Worm (Caenorhabditis elegans) whole organism, mixed stage, embryonic: ENCODE measurements around the gene inx-3.

Experiments
- M03D4.4 ChIP-seq: sonication (generic microtip); optimal IDR thresholded peaks from 2 replicates; lab custom pipeline; 2017; ENCODE audit warnings: mild to moderate bottlenecking, missing genetic modification characterization, missing compliant biosample characterization
- bed-3 ChIP-seq: fragments of 200-800 bp; sonication (Bioruptor generic); optimal IDR thresholded peaks from 3 replicates; lab custom pipeline; 2018; ENCODE audit warnings: mild to moderate bottlenecking, missing genetic modification characterization, moderate library complexity, missing compliant biosample characterization
- blmp-1 ChIP-seq: fragments of 150-350 bp; optimal IDR thresholded peaks from 2 replicates; lab custom pipeline; 2014; ENCODE audit warnings: missing biosample characterization, missing genetic modification characterization
- ceh-39 ChIP-seq: fragments of 150-350 bp; optimal IDR thresholded peaks from 2 replicates; lab custom pipeline; 2014; ENCODE audit warnings: missing biosample characterization, missing genetic modification characterization
- ceh-43 ChIP-seq: fragments of 200-800 bp; sonication (Bioruptor generic); optimal IDR thresholded peaks from 2 replicates; lab custom pipeline; 2018; ENCODE audit warnings: mild to moderate bottlenecking, missing genetic modification characterization, moderate library complexity, missing compliant biosample characterization
- ceh-83 ChIP-seq: fragments of 200-800 bp; sonication (Bioruptor generic); optimal IDR thresholded peaks from 2 replicates; lab custom pipeline; 2018; ENCODE audit warnings: mild to moderate bottlenecking, missing genetic modification characterization, missing compliant biosample characterization
- ces-1 ChIP-seq: fragments of 150-350 bp; optimal IDR thresholded peaks from 2 replicates; lab custom pipeline; 2014; ENCODE audit warnings: missing biosample characterization, missing genetic modification reagents, missing genetic modification characterization
- cnd-1 ChIP-seq: fragments of 200-800 bp; sonication (Bioruptor generic); optimal IDR thresholded peaks from 2 replicates; lab custom pipeline; 2018; ENCODE audit warnings: mild to moderate bottlenecking, missing genetic modification characterization, missing compliant biosample characterization
- drap-1 ChIP-seq: fragments of 200-800 bp; sonication (Bioruptor generic); optimal IDR thresholded peaks from 3 replicates; lab custom pipeline; 2018; ENCODE audit warnings: mild to moderate bottlenecking, missing genetic modification characterization, missing compliant biosample characterization
- elt-1 ChIP-seq: sonication (generic microtip); optimal IDR thresholded peaks from 2 replicates; lab custom pipeline; 2017; ENCODE audit warnings: missing genetic modification characterization, mild to moderate bottlenecking, missing compliant biosample characterization, antibody characterized with exemption, moderate library complexity, borderline replicate concordance; ENCODE audit not compliant: insufficient read depth
- elt-3 ChIP-seq: fragments of 150-350 bp; optimal IDR thresholded peaks from 2 replicates; lab custom pipeline; 2014; ENCODE audit warnings: missing biosample characterization, missing genetic modification characterization
- flh-1 ChIP-seq: fragments of 200-800 bp; sonication (Bioruptor generic); optimal IDR thresholded peaks from 2 replicates; lab custom pipeline; 2018; ENCODE audit warnings: mild to moderate bottlenecking, missing genetic modification characterization, moderate library complexity, missing compliant biosample characterization
- ham-2 ChIP-seq: fragments of 200-800 bp; sonication (Bioruptor generic); optimal IDR thresholded peaks from 2 replicates; lab custom pipeline; 2018; ENCODE audit warnings: mild to moderate bottlenecking, missing genetic modification characterization, missing compliant biosample characterization
- hlh-1 ChIP-seq: fragments of 150-350 bp; optimal IDR thresholded peaks from 2 replicates; lab custom pipeline; 2014; ENCODE audit warnings: missing biosample characterization, missing genetic modification reagents, missing genetic modification characterization
- lin-13 ChIP-seq: fragments of 150-350 bp; optimal IDR thresholded peaks from 2 replicates; lab custom pipeline; 2014; ENCODE audit warnings: missing biosample characterization, missing genetic modification characterization
- lin-32 ChIP-seq: fragments of 200-800 bp; sonication (Bioruptor generic); optimal IDR thresholded peaks from 2 replicates; lab custom pipeline; 2018; ENCODE audit warnings: mild to moderate bottlenecking, missing genetic modification characterization, missing compliant biosample characterization
- lsy-2 ChIP-seq: fragments of 150-350 bp; optimal IDR thresholded peaks from 2 replicates; lab custom pipeline; 2014; ENCODE audit warnings: missing biosample characterization, missing genetic modification characterization
- mab-5 ChIP-seq: fragments of 150-350 bp; optimal IDR thresholded peaks from 2 replicates; lab custom pipeline; 2014; ENCODE audit warnings: missing biosample characterization, missing genetic modification characterization
- mep-1 ChIP-seq: fragments of 150-350 bp; optimal IDR thresholded peaks from 2 replicates; lab custom pipeline; 2017; ENCODE audit warnings: missing biosample characterization, missing genetic modification reagents, missing genetic modification characterization, inconsistent platforms
- mls-2 ChIP-seq: sonication (generic microtip); optimal IDR thresholded peaks from 2 replicates; lab custom pipeline; 2016; ENCODE audit warnings: mild to moderate bottlenecking, missing genetic modification characterization, moderate library complexity, missing compliant biosample characterization
- nhr-12 ChIP-seq: fragments of 150-350 bp; optimal IDR thresholded peaks from 2 replicates; lab custom pipeline; 2014; ENCODE audit warnings: missing biosample characterization, missing genetic modification characterization
- nhr-2 ChIP-seq: fragments of 150-350 bp; optimal IDR thresholded peaks from 2 replicates; lab custom pipeline; 2014; ENCODE audit warnings: missing biosample characterization, missing genetic modification characterization
- nhr-237 ChIP-seq: fragments of 150-350 bp; optimal IDR thresholded peaks from 2 replicates; lab custom pipeline; 2014; ENCODE audit warnings: missing biosample characterization, missing genetic modification characterization
- nhr-28 ChIP-seq: fragments of 150-350 bp; optimal IDR thresholded peaks from 2 replicates; lab custom pipeline; 2014; ENCODE audit warnings: missing biosample characterization, missing genetic modification characterization
- nhr-76 ChIP-seq: sonication (generic microtip); optimal IDR thresholded peaks from 2 replicates; lab custom pipeline; 2017; ENCODE audit warnings: missing biosample characterization, missing genetic modification characterization
- pha-4 ChIP-seq: fragments of 150-350 bp; optimal IDR thresholded peaks from 2 replicates; lab custom pipeline; 2018; ENCODE audit warnings: missing biosample characterization, missing genetic modification reagents, missing genetic modification characterization
- sem-2 ChIP-seq: fragments of 200-800 bp; sonication (Bioruptor generic); optimal IDR thresholded peaks from 2 replicates; lab custom pipeline; 2018; ENCODE audit warnings: mild to moderate bottlenecking, missing genetic modification characterization, missing compliant biosample characterization
- snpc-4 ChIP-seq: fragments of 150-350 bp; optimal IDR thresholded peaks from 2 replicates; lab custom pipeline; 2014; ENCODE audit warnings: missing biosample characterization, missing genetic modification characterization
- sptf-1 ChIP-seq: sonication (generic microtip); optimal IDR thresholded peaks from 2 replicates; lab custom pipeline; 2017; ENCODE audit warnings: mild to moderate bottlenecking, missing genetic modification characterization, moderate library complexity, missing compliant biosample characterization
- tbx-8 ChIP-seq: fragments of 200-800 bp; sonication (Bioruptor generic); optimal IDR thresholded peaks from 2 replicates; lab custom pipeline; 2018; ENCODE audit warnings: mild to moderate bottlenecking, missing genetic modification characterization, moderate library complexity, missing compliant biosample characterization
- unc-120 ChIP-seq: sonication (generic microtip); optimal IDR thresholded peaks from 2 replicates; lab custom pipeline; 2017; ENCODE audit warnings: missing genetic modification characterization, missing compliant biosample characterization; ENCODE audit not compliant: poor library complexity, severe bottlenecking
- unc-39 ChIP-seq: fragments of 150-350 bp; optimal IDR thresholded peaks from 2 replicates; lab custom pipeline; 2014; ENCODE audit warnings: missing biosample characterization, missing genetic modification characterization
- unc-62 ChIP-seq: fragments of 150-350 bp; optimal IDR thresholded peaks from 2 replicates; lab custom pipeline; 2014; ENCODE audit warnings: missing biosample characterization, missing genetic modification reagents, missing genetic modification characterization
- zip-8 ChIP-seq: fragments of 150-350 bp; optimal IDR thresholded peaks from 2 replicates; lab custom pipeline; 2014; ENCODE audit warnings: missing biosample characterization, missing genetic modification characterization
- ztf-11 ChIP-seq: fragments of 150-350 bp; optimal IDR thresholded peaks from 2 replicates; lab custom pipeline; 2014; ENCODE audit warnings: missing biosample characterization, missing genetic modification characterization

inx-3 gene

DNA sequence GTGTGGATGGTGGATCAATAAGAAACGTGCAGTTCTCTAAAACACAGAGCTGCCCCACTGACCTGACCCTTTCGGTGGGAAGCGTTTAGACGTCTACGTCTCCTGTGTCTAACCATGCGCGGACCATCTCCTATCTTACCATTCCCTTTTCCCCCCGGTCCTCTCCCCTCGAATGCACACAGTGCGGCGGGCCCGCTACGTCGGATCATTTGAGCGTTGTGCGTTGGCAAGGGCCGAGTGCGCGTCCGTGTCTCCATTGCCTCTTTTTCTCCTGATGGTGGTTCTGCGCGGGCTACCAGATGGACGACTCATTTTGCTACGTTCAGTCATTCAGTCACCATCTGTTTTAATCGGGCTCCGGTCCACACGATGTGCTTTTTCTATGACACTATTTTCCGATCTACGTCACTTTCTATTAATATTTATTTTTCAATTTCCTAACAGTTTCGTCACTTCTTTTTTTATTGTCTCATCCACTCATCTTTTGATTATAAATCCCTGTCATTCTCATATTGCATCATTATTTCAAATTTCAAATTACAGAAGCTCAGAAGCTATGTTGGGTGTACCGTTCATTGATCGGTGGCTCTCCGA is at the start of gene inx-3:
TSS of gene inx-3 (plus strand) at position 544 of the 594 bp plus-strand sequence.
- no peak for TF ChIP-seq mep-1
- TF ChIP-seq M03D4.4 (tag; lab: Kevin White, UChicago): peak; percentile 38
- TF ChIP-seq lin-32 (GFP tag; lab: Kevin White, UChicago): peak; percentile 54
- TF ChIP-seq mls-2 (tag; lab: Kevin White, UChicago): peak; percentile 44
- TF ChIP-seq mab-5 (tag; lab: Kevin White, UChicago): no peak
- peak; percentile 28 for TF ChIP-seq drap-1 (GFP tag; lab: Kevin White, UChicago)
- TF ChIP-seq blmp-1 (tag; lab: Kevin White, UChicago): no peak
- peak; percentile 18 for TF ChIP-seq ceh-39 (tag; lab: Kevin White, UChicago)
- no peak for TF ChIP-seq unc-62 (GFP tag; lab: Kevin White, UChicago)
- TF ChIP-seq unc-120 (tag; lab: Kevin White, UChicago): peak; percentile 3
- no peak for TF ChIP-seq nhr-76
- no peak for TF ChIP-seq ham-2 (GFP tag; lab: Kevin White, UChicago)
- peak; percentile 20 for TF ChIP-seq zip-8 (tag; lab: Kevin White, UChicago)
- peak; percentile 92 for TF ChIP-seq cnd-1 (tag; lab: Kevin White, UChicago)
- peak; percentile 67 for TF ChIP-seq ztf-11 (tag; lab: Kevin White, UChicago)

DNA sequence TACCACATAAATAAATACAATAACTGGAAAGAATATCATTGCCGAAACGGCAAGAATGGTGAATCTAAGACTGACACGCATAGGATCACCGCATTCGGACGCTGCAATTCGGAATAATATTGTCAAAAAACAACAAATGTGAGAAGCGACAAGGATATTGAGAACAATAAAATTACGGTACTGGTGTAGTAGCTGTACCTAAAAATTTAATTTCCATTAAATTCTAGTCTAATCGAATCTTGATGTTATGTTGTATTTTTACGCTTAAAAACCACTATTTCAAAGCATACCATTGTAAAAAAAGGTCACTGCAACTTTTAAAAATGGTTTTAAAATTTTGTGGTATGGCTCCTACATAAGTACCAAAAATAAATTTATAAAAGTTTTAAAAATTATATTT is 47.2 kb upstream of the inx-3 start, which contains the start of gene mig-23:
TSS of gene mig-23 (minus strand) at position 101 of the 400 bp plus-strand sequence.
- TF ChIP-seq nhr-12 (tag; lab: Kevin White, UChicago): no peak

DNA sequence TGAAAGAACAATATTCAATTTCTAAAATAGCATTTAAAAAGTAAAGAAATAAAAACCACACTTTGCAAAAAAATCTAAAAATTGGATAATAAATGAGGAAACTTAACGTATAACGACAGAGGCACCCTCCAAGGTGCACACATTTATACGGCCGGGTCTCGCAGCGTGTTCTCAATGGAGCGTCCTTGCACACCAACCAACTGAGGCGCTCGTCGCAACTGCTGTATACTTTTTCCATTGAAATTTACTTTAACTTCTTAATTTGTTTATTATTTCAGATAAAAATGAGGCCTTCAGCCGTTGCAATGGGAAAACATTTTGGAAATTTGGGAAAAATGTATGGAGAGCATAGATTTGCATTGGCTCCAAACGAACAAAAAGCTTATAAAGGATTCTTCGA is 42.8 kb upstream of the inx-3 start, which contains the start of the genes R07E4.5 and R07E4.3:
TSS of gene R07E4.5 (minus strand) at position 1 of the 400 bp plus-strand sequence.
TSS of gene R07E4.3 (plus strand) at position 285 of the 400 bp plus-strand sequence.
- TF ChIP-seq lin-13 (tag; lab: Kevin White, UChicago) (peak; percentile 56), nhr-2 (tag; lab: Kevin White, UChicago) (no peak), drap-1 (GFP tag; lab: Kevin White, UChicago) (no peak), unc-62 (GFP tag; lab: Kevin White, UChicago) (no peak), sem-2 (GFP tag; lab: Kevin White, UChicago) (no peak), elt-1 (tag; lab: Kevin White, UChicago) (no peak), ceh-43 (no peak), ces-1 (GFP tag; lab: Kevin White, UChicago) (peak; percentile 48), ceh-83 (GFP tag; lab: Kevin White, UChicago) (no peak), nhr-28 (tag; lab: Kevin White, UChicago) (no peak), cnd-1 (tag; lab: Kevin White, UChicago) (no peak), hlh-1 (tag; lab: Kevin White, UChicago) (peak; percentile 60), ztf-11 (tag; lab: Kevin White, UChicago) (no peak), nhr-237 (peak; percentile 43), blmp-1 (tag; lab: Kevin White, UChicago) (no peak), nhr-76 (no peak), nhr-12 (tag; lab: Kevin White, UChicago) (no peak), sptf-1 (tag; lab: Kevin White, UChicago) (no peak), snpc-4 (tag; lab: Kevin White, UChicago) (no peak), zip-8 (tag; lab: Kevin White, UChicago) (no peak), ceh-39 (tag; lab: Kevin White, UChicago) (no peak), lin-32 (GFP tag; lab: Kevin White, UChicago) (no peak), unc-39 (tag; lab: Kevin White, UChicago) (no peak), ham-2 (GFP tag; lab: Kevin White, UChicago) (no peak), lsy-2 (tag; lab: Kevin White, UChicago) (peak; percentile 71), bed-3 (GFP tag; lab: Kevin White, UChicago) (no peak), M03D4.4 (tag; lab: Kevin White, UChicago) (no peak), elt-3 (tag; lab: Kevin White, UChicago) (no peak), tbx-8 (GFP tag; lab: Kevin White, UChicago) (no peak), unc-120 (tag; lab: Kevin White, UChicago) (peak; percentile 50), pha-4 (tag; lab: Kevin White, UChicago) (peak; percentile 80), mep-1 (peak; percentile 93), mab-5 (tag; lab: Kevin White, UChicago) (no peak), flh-1 (GFP tag; lab: Kevin White, UChicago) (no peak), mls-2 (tag; lab: Kevin White, UChicago) (peak; percentile 15)
